Fruit fly (Drosophila melanogaster): Measurements from ENCODE around the gene CG7550.

CG7550 gene

DNA sequence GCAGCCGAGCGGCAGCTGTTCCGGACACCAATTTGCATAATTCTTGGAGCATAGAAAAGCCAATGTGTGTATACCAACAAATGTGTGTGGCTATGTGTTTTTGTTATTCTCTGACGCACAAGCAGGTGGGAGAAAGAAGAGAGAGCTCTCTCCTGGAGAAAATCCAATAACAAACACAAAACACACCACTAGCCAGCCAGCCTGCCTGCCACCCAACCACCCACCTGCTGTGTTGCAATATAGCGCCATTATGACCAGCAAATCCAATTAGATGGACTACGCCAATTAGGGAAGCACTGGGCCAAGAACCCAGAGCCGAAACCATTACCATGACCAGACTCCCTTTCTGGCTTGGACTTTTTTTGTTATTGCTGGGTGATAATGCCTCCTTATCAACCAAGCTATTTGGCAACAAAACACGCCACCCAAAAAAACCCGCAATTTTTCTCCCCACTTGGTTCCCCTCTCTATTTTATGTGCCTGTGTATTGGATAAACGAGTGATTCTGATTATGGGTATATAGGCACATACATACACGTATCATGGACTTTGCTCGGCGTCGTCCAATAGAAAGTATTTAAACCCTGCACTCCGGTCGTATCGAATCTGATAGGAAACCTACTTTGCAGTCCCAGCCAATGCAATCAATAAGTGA is 4.2 kb upstream of the CG7550 start:
- TF ChIP-seq CG12768 (GFP tag; optimal IDR thresholded peaks at IDR 0.05) (peak; percentile 72), CG7101 (tag; optimal IDR thresholded peaks at IDR 0.05) (no peak), CG5204 (GFP tag; optimal IDR thresholded peaks at IDR 0.05) (peak; percentile 42), Mnt (GFP tag; optimal IDR thresholded peaks at IDR 0.05) (peak; percentile 60), CG14711 (tag; optimal IDR thresholded peaks at IDR 0.05) (peak; percentile 27), kay (GFP tag; ENCODE audit: borderline replicate concordance) (no peak), pad (GFP tag; optimal IDR thresholded peaks at IDR 0.05) (peak; percentile 54), cic (GFP tag; optimal IDR thresholded peaks at IDR 0.05) (peak; percentile 6), tj (GFP tag; optimal IDR thresholded peaks at IDR 0.05) (no peak), toe (GFP tag; optimal IDR thresholded peaks at IDR 0.05) (peak; percentile 34), CG33017 (tag; optimal IDR thresholded peaks at IDR 0.05) (no peak), CG7045 (GFP tag; optimal IDR thresholded peaks at IDR 0.05) (peak; percentile 38)

DNA sequence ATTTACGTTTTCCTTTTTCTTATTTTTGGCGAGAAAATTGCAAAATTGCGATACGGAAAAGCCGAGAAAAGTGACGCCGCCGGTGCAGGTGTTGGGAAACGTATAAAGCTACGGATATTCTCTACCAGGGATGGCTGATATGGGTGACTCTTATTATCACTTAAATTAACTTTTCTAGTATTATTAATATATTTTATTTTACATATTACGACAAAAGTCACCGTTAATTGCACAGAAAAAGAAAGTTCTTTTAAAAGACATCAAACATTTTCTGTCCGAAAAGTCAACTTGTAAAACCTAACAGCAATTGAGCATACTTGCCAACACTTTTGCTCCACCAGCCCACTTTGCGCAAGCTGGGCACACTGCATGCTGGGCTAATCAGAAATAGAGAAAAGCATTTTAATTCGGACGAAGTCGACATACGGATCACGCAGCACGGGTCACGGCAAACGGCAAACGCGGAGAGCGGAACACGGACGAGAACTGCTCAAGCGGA is 3.4 kb upstream of the CG7550 start, which contains the start of the genes Cds and Uba2:
Gene Cds, plus strand, starts transcription at position 51 of the 499 bp plus-strand sequence.
Gene Uba2, minus strand, starts transcription at position 107 of the 499 bp plus-strand sequence.
- TF ChIP-seq CG1620 (GFP tag; optimal IDR thresholded peaks at IDR 0.05) (peak; percentile 90), pad (GFP tag; optimal IDR thresholded peaks at IDR 0.05) (peak; percentile 88), Mnt (GFP tag; optimal IDR thresholded peaks at IDR 0.05) (peak; percentile 89), Hr96 (GFP tag; optimal IDR thresholded peaks at IDR 0.05) (no peak), ovo (GFP tag; optimal IDR thresholded peaks at IDR 0.05) (peak; percentile 97), CG7101 (tag; optimal IDR thresholded peaks at IDR 0.05) (peak; percentile 98), kay (GFP tag; ENCODE audit: borderline replicate concordance) (no peak), CG5204 (GFP tag; optimal IDR thresholded peaks at IDR 0.05) (peak; percentile 90), toe (GFP tag; optimal IDR thresholded peaks at IDR 0.05) (peak; percentile 96), cic (GFP tag; optimal IDR thresholded peaks at IDR 0.05) (peak; percentile 87), CG12768 (GFP tag; optimal IDR thresholded peaks at IDR 0.05) (peak; percentile 95), CG33017 (tag; optimal IDR thresholded peaks at IDR 0.05) (peak; percentile 95), CG7045 (GFP tag; optimal IDR thresholded peaks at IDR 0.05) (peak; percentile 96), cnc (optimal IDR thresholded peaks at IDR 0.05) (no peak), CG14711 (tag; optimal IDR thresholded peaks at IDR 0.05) (peak; percentile 97), bab1 (GFP tag; optimal IDR thresholded peaks at IDR 0.05) (peak; percentile 97), tj (GFP tag; optimal IDR thresholded peaks at IDR 0.05) (peak; percentile 93), Clk (GFP tag; optimal IDR thresholded peaks at IDR 0.05) (peak; percentile 92), CG11617 (GFP tag; optimal IDR thresholded peaks at IDR 0.05) (peak; percentile 97), Crg-1 (GFP tag; optimal IDR thresholded peaks at IDR 0.05) (peak; percentile 96)

DNA sequence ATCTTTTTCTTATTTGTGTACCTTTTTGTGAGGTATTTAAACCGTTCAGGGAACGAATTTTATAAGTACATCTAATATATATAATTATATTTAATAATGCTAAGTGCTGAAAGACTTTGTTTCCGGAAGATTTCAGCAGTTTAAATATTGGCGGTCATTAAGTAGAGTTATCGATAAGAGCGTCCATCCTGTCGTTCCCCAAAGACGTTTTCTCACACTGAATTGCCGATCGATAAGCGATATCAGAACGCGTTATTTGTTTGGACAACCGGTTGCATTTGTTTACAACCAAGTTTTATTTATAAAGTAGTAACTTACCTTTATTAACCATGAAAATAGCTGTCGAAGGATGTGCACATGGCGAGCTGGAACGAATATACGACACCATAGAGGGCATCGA is 2.7 kb downstream of the CG7550 start, which contains the start of gene ldbr:
Gene ldbr, plus strand, starts transcription at position 238 of the 400 bp plus-strand sequence.
- TF ChIP-seq CG1620 (GFP tag; optimal IDR thresholded peaks at IDR 0.05) = peak; percentile 36
- no peak for TF ChIP-seq toe (GFP tag; optimal IDR thresholded peaks at IDR 0.05)
- peak; percentile 44 for TF ChIP-seq CG33017 (tag; optimal IDR thresholded peaks at IDR 0.05)
- no peak for TF ChIP-seq cnc (optimal IDR thresholded peaks at IDR 0.05)
- TF ChIP-seq CG12768 (GFP tag; optimal IDR thresholded peaks at IDR 0.05) = no peak
- TF ChIP-seq CG7101 (tag; optimal IDR thresholded peaks at IDR 0.05) = peak; percentile 61
- TF ChIP-seq pad (GFP tag; optimal IDR thresholded peaks at IDR 0.05) = peak; percentile 17
- no peak for TF ChIP-seq tj (GFP tag; optimal IDR thresholded peaks at IDR 0.05)
- no peak for TF ChIP-seq CG5204 (GFP tag; optimal IDR thresholded peaks at IDR 0.05)
- no peak for TF ChIP-seq kay (GFP tag; ENCODE audit: borderline replicate concordance)
- no peak for TF ChIP-seq Clk (GFP tag; optimal IDR thresholded peaks at IDR 0.05)
- no peak for TF ChIP-seq CG7045 (GFP tag; optimal IDR thresholded peaks at IDR 0.05)
- no peak for TF ChIP-seq Hr96 (GFP tag; optimal IDR thresholded peaks at IDR 0.05)
- peak; percentile 13 for TF ChIP-seq cic (GFP tag; optimal IDR thresholded peaks at IDR 0.05)
- peak; percentile 44 for TF ChIP-seq CG14711 (tag; optimal IDR thresholded peaks at IDR 0.05)
- peak; percentile 71 for TF ChIP-seq bab1 (GFP tag; optimal IDR thresholded peaks at IDR 0.05)
- no peak for TF ChIP-seq ovo (GFP tag; optimal IDR thresholded peaks at IDR 0.05)
- peak; percentile 18 for TF ChIP-seq Crg-1 (GFP tag; optimal IDR thresholded peaks at IDR 0.05)
- peak; percentile 29 for TF ChIP-seq CG11617 (GFP tag; optimal IDR thresholded peaks at IDR 0.05)
- peak; percentile 56 for TF ChIP-seq Mnt (GFP tag; optimal IDR thresholded peaks at IDR 0.05)

DNA sequence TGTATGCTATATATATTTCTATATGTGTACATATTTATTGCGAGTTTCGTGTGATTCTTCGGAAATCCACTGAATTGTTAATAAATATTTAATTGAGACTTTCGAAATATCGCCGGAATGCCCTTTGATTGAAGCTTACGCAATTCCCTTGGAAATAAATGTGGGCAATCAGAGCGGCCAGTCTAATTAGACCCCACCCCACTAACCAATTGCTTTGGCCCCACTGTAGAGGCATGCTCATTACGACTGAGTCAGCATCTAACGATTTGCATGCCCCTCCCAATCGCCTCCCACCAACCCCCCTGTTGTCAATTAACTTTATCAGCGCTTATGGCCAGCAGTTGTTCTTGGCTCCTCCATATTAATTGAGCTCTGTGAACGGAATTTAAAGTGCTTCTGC is 7.5 kb downstream of the CG7550 start:
- TF ChIP-seq tj (GFP tag; optimal IDR thresholded peaks at IDR 0.05) = peak; percentile 91
- TF ChIP-seq CG14711 (tag; optimal IDR thresholded peaks at IDR 0.05) = no peak
- peak; percentile 20 for TF ChIP-seq CG12768 (GFP tag; optimal IDR thresholded peaks at IDR 0.05)

DNA sequence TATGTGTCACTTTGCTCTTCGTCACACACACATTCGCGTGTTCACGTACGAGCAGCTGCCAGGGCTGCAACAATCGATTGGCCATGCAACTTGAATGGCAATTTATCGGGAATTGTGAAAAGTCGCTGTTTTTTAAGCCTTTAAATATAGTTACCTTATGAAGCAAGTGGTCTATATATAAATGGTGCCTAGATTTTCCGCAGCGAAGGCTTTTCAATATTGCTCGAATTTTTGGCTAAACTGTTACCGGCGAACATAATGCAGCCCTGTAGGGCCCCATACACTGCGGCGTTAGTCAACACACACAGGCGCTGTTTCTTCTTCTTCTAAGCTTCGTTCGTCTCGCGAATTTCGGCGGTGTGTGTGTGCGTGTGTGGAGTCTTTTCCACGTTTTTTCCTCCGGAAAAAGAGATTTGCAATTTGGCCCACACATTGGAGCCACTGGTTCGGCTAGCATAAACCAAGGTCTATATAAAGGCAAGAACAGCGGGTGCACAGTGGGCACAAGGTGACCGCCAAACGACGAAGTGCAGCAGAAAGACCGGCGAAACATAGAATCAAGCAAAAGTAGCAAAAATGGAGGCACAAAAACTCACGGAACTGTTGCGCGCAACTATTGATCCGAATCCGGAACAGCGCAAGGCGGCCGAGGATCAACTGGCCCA is 8.3 kb downstream of the CG7550 start, which contains the start of the genes Arp3 and msk:
Gene Arp3, minus strand, starts transcription at position 39 of the 665 bp plus-strand sequence.
Gene msk, plus strand, starts transcription at position 316 of the 665 bp plus-strand sequence.
- peak; percentile 79 for TF ChIP-seq CG33017 (tag; optimal IDR thresholded peaks at IDR 0.05)
- TF ChIP-seq Clk (GFP tag; optimal IDR thresholded peaks at IDR 0.05) = peak; percentile 78
- TF ChIP-seq CG7101 (tag; optimal IDR thresholded peaks at IDR 0.05) = peak; percentile 86
- no peak for TF ChIP-seq Hr96 (GFP tag; optimal IDR thresholded peaks at IDR 0.05)
- TF ChIP-seq cnc (optimal IDR thresholded peaks at IDR 0.05) = no peak
- peak; percentile 72 for TF ChIP-seq ovo (GFP tag; optimal IDR thresholded peaks at IDR 0.05)
- peak; percentile 91 for TF ChIP-seq CG12768 (GFP tag; optimal IDR thresholded peaks at IDR 0.05)
- TF ChIP-seq CG14711 (tag; optimal IDR thresholded peaks at IDR 0.05) = peak; percentile 77
- TF ChIP-seq CG7045 (GFP tag; optimal IDR thresholded peaks at IDR 0.05) = peak; percentile 88
- peak; percentile 77 for TF ChIP-seq cic (GFP tag; optimal IDR thresholded peaks at IDR 0.05)
- TF ChIP-seq Crg-1 (GFP tag; optimal IDR thresholded peaks at IDR 0.05) = peak; percentile 94
- TF ChIP-seq Mnt (GFP tag; optimal IDR thresholded peaks at IDR 0.05) = peak; percentile 95
- TF ChIP-seq toe (GFP tag; optimal IDR thresholded peaks at IDR 0.05) = no peak
- TF ChIP-seq CG1620 (GFP tag; optimal IDR thresholded peaks at IDR 0.05) = peak; percentile 89
- TF ChIP-seq bab1 (GFP tag; optimal IDR thresholded peaks at IDR 0.05) = peak; percentile 88
- peak; percentile 56 for TF ChIP-seq tj (GFP tag; optimal IDR thresholded peaks at IDR 0.05)
- TF ChIP-seq pad (GFP tag; optimal IDR thresholded peaks at IDR 0.05) = peak; percentile 79
- peak; percentile 99 for TF ChIP-seq kay (GFP tag; ENCODE audit: borderline replicate concordance)
- TF ChIP-seq CG5204 (GFP tag; optimal IDR thresholded peaks at IDR 0.05) = no peak
- peak; percentile 84 for TF ChIP-seq CG11617 (GFP tag; optimal IDR thresholded peaks at IDR 0.05)
